Fruit fly (Drosophila melanogaster) whole organism, embryonic: ENCODE results near the gene CG7806.

Source experiments
- CG10959 ChIP-seq: fragments of 200-800 bp; sonication (Bioruptor generic); IDR thresholded peaks from 2 replicates; pipeline ENCODE4 v1.3.6; 2022; ENCODE audit warnings: missing biosample characterization, missing genetic modification characterization
- CG16779 ChIP-seq: fragments of 200-800 bp; sonication (Bioruptor generic); IDR thresholded peaks from 2 replicates; pipeline ENCODE4 v1.3.6; 2022; ENCODE audit warnings: missing biosample characterization, missing genetic modification characterization
- CoRest ChIP-seq: fragments of 200-800 bp; sonication (Bioruptor generic); optimal IDR thresholded peaks from 3 replicates; lab custom pipeline; 2018; ENCODE audit warnings: missing biosample characterization, mild to moderate bottlenecking, missing genetic modification characterization, moderate library complexity
- Hr78 ChIP-seq, 2 experiments: fragments of 200-800 bp in 1 of 2; fragments of >200 bp in 1 of 2; sonication (Bioruptor generic) in 1 of 2; optimal IDR thresholded peaks; 2 replicates each; lab custom pipeline; 2017 to 2019; ENCODE audit warnings: missing biosample characterization in 2 of 2, missing genetic modification characterization in 2 of 2, mild to moderate bottlenecking in 1 of 2, moderate library complexity in 1 of 2
- bowl ChIP-seq: fragments of 200-800 bp; sonication (Bioruptor generic); IDR thresholded peaks from 2 replicates; pipeline ENCODE4 v1.3.6; 2022; ENCODE audit warnings: missing biosample characterization, missing genetic modification characterization
- croc ChIP-seq: fragments of 200-800 bp; sonication (Bioruptor generic); conservative IDR thresholded peaks from 3 replicates; pipeline ENCODE4 v1.3.6; 2022; ENCODE audit warnings: missing biosample characterization, missing genetic modification characterization
- mirr ChIP-seq: fragments of 200-800 bp; sonication (Bioruptor generic); optimal IDR thresholded peaks from 3 replicates; lab custom pipeline; 2018; ENCODE audit warnings: missing biosample characterization, mild to moderate bottlenecking, missing genetic modification characterization
- psq ChIP-seq: fragments of 200-800 bp; sonication (Bioruptor generic); optimal IDR thresholded peaks from 2 replicates; lab custom pipeline; 2017; ENCODE audit warnings: missing biosample characterization, missing genetic modification characterization
- salm ChIP-seq: fragments of 200-800 bp; sonication (Bioruptor generic); optimal IDR thresholded peaks from 2 replicates; lab custom pipeline; 2018; ENCODE audit warnings: missing biosample characterization, mild to moderate bottlenecking, missing genetic modification characterization
- sisA ChIP-seq: fragments of 200-800 bp; sonication (Bioruptor generic); IDR thresholded peaks from 2 replicates; pipeline ENCODE4 v1.3.6; 2022; ENCODE audit warnings: missing biosample characterization, missing genetic modification characterization

- no peak for TF ChIP-seq sisA
- TF ChIP-seq CoRest (tag; lab: Kevin White, UChicago) = no peak
- TF ChIP-seq bowl (GFP tag; lab: Robert Waterston, UW) = no peak
- TF ChIP-seq CG10959 (GFP tag; lab: Robert Waterston, UW) = no peak
- TF ChIP-seq Hr78 (GFP tag; optimal IDR thresholded peaks at IDR 0.05; lab: Kevin White, UChicago) = no peak
- no peak for TF ChIP-seq salm (tag; lab: Kevin White, UChicago)
- TF ChIP-seq CG16779 (GFP tag; lab: Robert Waterston, UW) = no peak
- no peak for TF ChIP-seq psq (GFP tag; lab: Kevin White, UChicago)
- no peak for TF ChIP-seq croc (GFP tag; lab: Robert Waterston, UW)
- TF ChIP-seq mirr = no peak
These were observed 23.1 kb upstream of the CG7806 start for dm6 chr2L:8288087-8288486.
